Fruit fly (Drosophila melanogaster): Measurements from ENCODE around the gene CG42716.
A peak's percentile ranks its signal among the peaks of the same experiment; 100 is the strongest.

DNA sequence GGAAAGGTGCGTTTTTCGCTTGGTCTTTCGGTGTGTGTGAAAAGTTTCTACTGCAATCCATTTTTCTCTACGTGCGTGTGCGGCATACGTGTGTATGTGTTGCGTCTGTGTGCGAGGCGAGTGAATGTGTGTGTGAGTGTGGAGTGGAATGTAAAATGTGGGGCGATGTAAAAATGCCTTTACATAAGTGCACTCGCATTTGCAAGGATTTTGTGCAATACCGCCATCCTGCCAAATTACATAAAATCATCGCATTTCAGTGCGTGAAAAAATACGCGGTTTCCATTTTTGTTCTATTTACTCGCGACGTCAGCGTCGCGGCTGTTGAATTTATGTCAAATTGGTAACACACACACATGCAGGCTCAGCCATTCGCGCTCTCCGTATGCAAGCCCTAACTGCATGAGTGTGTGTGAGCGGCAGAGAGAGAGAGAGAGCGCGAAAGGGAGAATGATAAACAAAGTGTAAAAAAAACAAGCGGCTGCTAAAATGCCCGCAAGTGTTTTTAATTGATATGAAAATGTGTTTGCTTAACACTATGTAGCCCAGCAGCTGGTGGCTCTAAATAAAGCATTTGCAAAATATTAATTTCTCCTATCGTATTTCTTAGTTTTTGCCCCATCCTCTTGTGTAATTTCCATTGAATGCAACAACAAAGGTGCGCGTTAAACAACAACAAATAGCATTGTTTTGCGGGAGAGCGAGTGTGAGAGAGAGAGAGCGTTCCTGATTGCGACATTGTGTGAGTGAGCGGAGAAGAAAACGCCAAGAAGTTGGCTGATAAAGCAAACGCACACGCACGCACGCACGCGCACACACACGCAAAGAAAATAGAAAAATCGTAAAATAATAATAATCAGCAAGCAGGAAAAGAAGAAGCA lies 18.8 kb downstream of the CG42716 start:
- TF ChIP-seq pad (GFP tag; optimal IDR thresholded peaks at IDR 0.05) (no peak), CG7045 (GFP tag; optimal IDR thresholded peaks at IDR 0.05) (no peak), toe (GFP tag; optimal IDR thresholded peaks at IDR 0.05) (no peak), CG12768 (GFP tag; optimal IDR thresholded peaks at IDR 0.05) (peak; percentile 94), CG11617 (GFP tag; optimal IDR thresholded peaks at IDR 0.05) (no peak), CG7101 (tag; optimal IDR thresholded peaks at IDR 0.05) (no peak), Clk (GFP tag; optimal IDR thresholded peaks at IDR 0.05) (no peak), kay (GFP tag; ENCODE audit: borderline replicate concordance) (peak; percentile 42), Mnt (GFP tag; optimal IDR thresholded peaks at IDR 0.05) (no peak), CG5204 (GFP tag; optimal IDR thresholded peaks at IDR 0.05) (no peak), CG1620 (GFP tag; optimal IDR thresholded peaks at IDR 0.05) (no peak), Hr96 (GFP tag; optimal IDR thresholded peaks at IDR 0.05) (no peak), cnc (optimal IDR thresholded peaks at IDR 0.05) (no peak), cic (GFP tag; optimal IDR thresholded peaks at IDR 0.05) (peak; percentile 63)
